Worm (Caenorhabditis elegans) whole organism, early embryonic: ENCODE measurements around the gene pap-3.

Experiments
- B0310.2 ChIP-seq: sonication (generic microtip); optimal IDR thresholded peaks from 2 replicates; lab custom pipeline; 2016; ENCODE audit warnings: mild to moderate bottlenecking, missing genetic modification characterization, missing compliant biosample characterization
- ama-1 ChIP-seq: fragments of 150-350 bp; optimal IDR thresholded peaks from 2 replicates; lab custom pipeline; 2014
- ceh-13 ChIP-seq: fragments of 200-800 bp; sonication (Bioruptor generic); optimal IDR thresholded peaks from 2 replicates; lab custom pipeline; 2018; ENCODE audit warnings: mild to moderate bottlenecking, missing genetic modification characterization, missing compliant biosample characterization
- ets-7 ChIP-seq: sonication (generic microtip); optimal IDR thresholded peaks from 2 replicates; lab custom pipeline; 2016; ENCODE audit warnings: missing genotype, missing genetic modification characterization, missing compliant biosample characterization
- flt-1 ChIP-seq: fragments of 200-800 bp; sonication (Bioruptor generic); IDR thresholded peaks from 2 replicates; pipeline ENCODE4 v1.3.6; 2022; ENCODE audit warnings: missing genetic modification characterization, missing compliant biosample characterization
- hnd-1 ChIP-seq: sonication (generic microtip); optimal IDR thresholded peaks from 2 replicates; lab custom pipeline; 2016; ENCODE audit warnings: missing genetic modification characterization, missing compliant biosample characterization
- pes-1 ChIP-seq: fragments of 200-800 bp; sonication (Bioruptor generic); IDR thresholded peaks from 2 replicates; pipeline ENCODE4 v1.3.6; 2022; ENCODE audit warnings: missing genetic modification reagents, missing genetic modification characterization, missing compliant biosample characterization
- sea-1 ChIP-seq: fragments of 200-800 bp; sonication (Bioruptor generic); conservative IDR thresholded peaks from 2 replicates; pipeline ENCODE4 v1.3.6; 2022; ENCODE audit warnings: missing genetic modification characterization, missing compliant biosample characterization
- tbx-37 ChIP-seq: fragments of 200-800 bp; sonication (Bioruptor generic); conservative IDR thresholded peaks from 2 replicates; pipeline ENCODE4 v1.3.6; 2022; ENCODE audit warnings: missing genetic modification reagents, missing genetic modification characterization, missing compliant biosample characterization

DNA sequence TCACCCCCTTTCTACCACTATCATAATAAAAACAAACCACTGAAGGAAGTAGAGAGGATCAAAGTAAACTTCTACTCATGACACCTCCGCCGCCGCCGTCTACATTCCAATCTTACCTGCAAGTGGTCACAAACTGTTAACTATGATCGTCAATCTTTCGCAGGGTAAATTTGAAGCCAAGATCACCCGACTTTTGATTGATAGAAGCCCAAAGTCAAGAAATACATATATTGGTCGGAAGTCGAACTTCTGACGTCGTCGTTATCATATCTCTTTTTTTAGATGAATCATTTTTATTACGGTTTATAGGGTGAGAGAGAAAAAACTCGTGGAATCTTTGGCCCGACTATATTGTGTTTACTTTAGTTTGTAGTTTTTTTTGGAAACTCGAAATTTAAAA is 22.0 kb upstream of the pap-3 start:
- TF ChIP-seq B0310.2 (tag; lab: Kevin White, UChicago): no peak
- TF ChIP-seq ets-7 (tag; lab: Kevin White, UChicago): no peak
- no peak for TF ChIP-seq ama-1 (lab: Kevin White, UChicago)
- TF ChIP-seq ceh-13 (GFP tag; lab: Kevin White, UChicago): no peak
- TF ChIP-seq sea-1 (GFP tag; lab: Robert Waterston, UW): no peak
- TF ChIP-seq hnd-1: no peak
- no peak for TF ChIP-seq pes-1 (GFP tag; lab: Robert Waterston, UW)
- TF ChIP-seq flt-1 (GFP tag; lab: Robert Waterston, UW): no peak
- no peak for TF ChIP-seq tbx-37 (GFP tag; lab: Robert Waterston, UW)
